Worm (Caenorhabditis elegans) whole organism, mixed stage, embryonic: ENCODE results near the gene ifa-1.

Source experiments
- blmp-1 ChIP-seq: fragments of 150-350 bp; optimal IDR thresholded peaks from 2 replicates; lab custom pipeline; 2014; ENCODE audit warnings: missing biosample characterization, missing genetic modification characterization
- ceh-39 ChIP-seq: fragments of 150-350 bp; optimal IDR thresholded peaks from 2 replicates; lab custom pipeline; 2014; ENCODE audit warnings: missing biosample characterization, missing genetic modification characterization
- lin-32 ChIP-seq: fragments of 200-800 bp; sonication (Bioruptor generic); optimal IDR thresholded peaks from 2 replicates; lab custom pipeline; 2018; ENCODE audit warnings: mild to moderate bottlenecking, missing genetic modification characterization, missing compliant biosample characterization
- lsy-2 ChIP-seq: fragments of 150-350 bp; optimal IDR thresholded peaks from 2 replicates; lab custom pipeline; 2014; ENCODE audit warnings: missing biosample characterization, missing genetic modification characterization
- nhr-12 ChIP-seq: fragments of 150-350 bp; optimal IDR thresholded peaks from 2 replicates; lab custom pipeline; 2014; ENCODE audit warnings: missing biosample characterization, missing genetic modification characterization
- nhr-237 ChIP-seq: fragments of 150-350 bp; optimal IDR thresholded peaks from 2 replicates; lab custom pipeline; 2014; ENCODE audit warnings: missing biosample characterization, missing genetic modification characterization
- nhr-28 ChIP-seq: fragments of 150-350 bp; optimal IDR thresholded peaks from 2 replicates; lab custom pipeline; 2014; ENCODE audit warnings: missing biosample characterization, missing genetic modification characterization
- pha-4 ChIP-seq: fragments of 150-350 bp; optimal IDR thresholded peaks from 2 replicates; lab custom pipeline; 2018; ENCODE audit warnings: missing biosample characterization, missing genetic modification reagents, missing genetic modification characterization
- tbx-8 ChIP-seq: fragments of 200-800 bp; sonication (Bioruptor generic); optimal IDR thresholded peaks from 2 replicates; lab custom pipeline; 2018; ENCODE audit warnings: mild to moderate bottlenecking, missing genetic modification characterization, moderate library complexity, missing compliant biosample characterization
- unc-39 ChIP-seq: fragments of 150-350 bp; optimal IDR thresholded peaks from 2 replicates; lab custom pipeline; 2014; ENCODE audit warnings: missing biosample characterization, missing genetic modification characterization

ce11 chrX:11264715-11265114, 6.3 kb upstream of the ifa-1 start:
- TF ChIP-seq tbx-8 (GFP tag; lab: Kevin White, UChicago) (no peak), nhr-28 (tag; lab: Kevin White, UChicago) (no peak), nhr-12 (tag; lab: Kevin White, UChicago) (no peak), lin-32 (GFP tag; lab: Kevin White, UChicago) (no peak), blmp-1 (tag; lab: Kevin White, UChicago) (no peak), pha-4 (tag; lab: Kevin White, UChicago) (no peak), ceh-39 (tag; lab: Kevin White, UChicago) (no peak), nhr-237 (tag; lab: Kevin White, UChicago) (no peak), lsy-2 (tag; lab: Kevin White, UChicago) (no peak), unc-39 (tag; lab: Kevin White, UChicago) (no peak)
